Fruit fly (Drosophila melanogaster): Measurements from ENCODE around the gene CG44002.
"Not testable (repeated sequence)": the region's sequence is repeated elsewhere in the genome, so short reads cannot be mapped to it uniquely, and the experiment has no call there.

CG44002 gene

DNA sequence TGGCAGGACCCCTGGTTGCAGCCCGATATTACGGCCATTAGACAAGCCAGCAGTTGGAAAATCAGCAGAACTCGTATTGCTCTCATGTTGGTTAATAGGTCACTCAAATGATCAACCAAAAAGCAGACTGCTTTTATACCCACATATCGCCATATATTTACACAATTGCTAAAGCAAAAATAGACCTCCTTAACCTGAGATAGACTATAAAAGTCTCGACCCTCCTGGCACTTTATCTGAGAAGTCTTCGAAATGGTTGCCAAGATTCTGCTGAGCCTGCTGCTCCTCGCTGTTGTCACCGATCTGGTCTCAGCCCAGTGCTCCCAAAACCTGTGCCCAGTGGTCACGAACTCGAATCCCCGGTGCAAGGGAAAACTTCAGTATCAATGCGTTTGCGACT lies 2.8 kb upstream of the CG44002 start, which contains the start of the genes CG31698 and CG15404:
CG31698 (minus strand) TSS at position 101 of the 400 bp plus-strand sequence.
CG15404 (plus strand) TSS at position 233 of the 400 bp plus-strand sequence.
- TF ChIP-seq CG15710 (tag; optimal IDR thresholded peaks at IDR 0.05) (no peak), CG13204 (GFP tag; optimal IDR thresholded peaks at IDR 0.05) (no peak), CG14655 (GFP tag; optimal IDR thresholded peaks at IDR 0.05) (no peak), CG34367 (tag; optimal IDR thresholded peaks at IDR 0.05) (no peak), fd96Ca (GFP tag; IDR thresholded peaks at IDR 0.05) (no peak), CG8159 (tag; optimal IDR thresholded peaks at IDR 0.05) (no peak), D1 (tag; optimal IDR thresholded peaks at IDR 0.05) (no peak)

- peak; percentile 35 for TF ChIP-seq Pif1A (GFP tag; optimal IDR thresholded peaks at IDR 0.05)
- TF ChIP-seq Pif1B (GFP tag; optimal IDR thresholded peaks at IDR 0.05) = peak; percentile 52
- TF ChIP-seq CG15710 (tag; optimal IDR thresholded peaks at IDR 0.05) = no peak
- TF ChIP-seq fd96Ca (GFP tag; IDR thresholded peaks at IDR 0.05) = peak; percentile 45; the same call in 1 of the 3 replicates
- no peak for TF ChIP-seq CG9948 (tag; optimal IDR thresholded peaks at IDR 0.05)
- no peak for TF ChIP-seq Snoo (tag; optimal IDR thresholded peaks at IDR 0.05)
- TF ChIP-seq EcR (GFP tag; optimal IDR thresholded peaks at IDR 0.05) = no peak
- TF ChIP-seq CG8159 (tag; optimal IDR thresholded peaks at IDR 0.05) = peak; percentile 31
- TF ChIP-seq D1 (tag; optimal IDR thresholded peaks at IDR 0.05) = no peak
- TF ChIP-seq CG17806 (tag; optimal IDR thresholded peaks at IDR 0.05) = no peak
- peak; percentile 47; the same call in 1 of the 2 replicates for TF ChIP-seq Ets98B (GFP tag; IDR thresholded peaks at IDR 0.05)
- no peak for TF ChIP-seq CG13204 (GFP tag; optimal IDR thresholded peaks at IDR 0.05)
- TF ChIP-seq CG14655 (GFP tag; optimal IDR thresholded peaks at IDR 0.05) = no peak
- peak; percentile 40 for TF ChIP-seq gl (tag; optimal IDR thresholded peaks at IDR 0.05)
- TF ChIP-seq rn (GFP tag; IDR thresholded peaks at IDR 0.05) = no peak
- TF ChIP-seq CG12605 (GFP tag; IDR thresholded peaks at IDR 0.05) = peak; percentile 49; the same call in 1 of the 2 replicates
- TF ChIP-seq CG4496 (GFP tag; IDR thresholded peaks at IDR 0.05) = no peak; the same call in 2 of the 3 replicates
- TF ChIP-seq CG10348 (GFP tag; IDR thresholded peaks at IDR 0.05) = no peak
- TF ChIP-seq CG34367 (tag; optimal IDR thresholded peaks at IDR 0.05) = no peak
- TF ChIP-seq CG32121 (GFP tag; IDR thresholded peaks at IDR 0.05) = peak; percentile 21; the same call in 1 of the 2 replicates
- TF ChIP-seq CG8301 (tag; optimal IDR thresholded peaks at IDR 0.05) = no peak
Observed at dm6 chr2L:3172745-3173271, 1.9 kb upstream of the CG44002 start.

- no peak for TF ChIP-seq rn (GFP tag; IDR thresholded peaks at IDR 0.05)
- no peak for TF ChIP-seq CG9948 (tag; optimal IDR thresholded peaks at IDR 0.05)
- no peak for TF ChIP-seq gl (tag; optimal IDR thresholded peaks at IDR 0.05)
- no peak for TF ChIP-seq CG4496 (GFP tag; IDR thresholded peaks at IDR 0.05)
- no peak for TF ChIP-seq CG14655 (GFP tag; optimal IDR thresholded peaks at IDR 0.05)
- no peak for TF ChIP-seq fd96Ca (GFP tag; IDR thresholded peaks at IDR 0.05)
Observed at dm6 chr2L:3166710-3167109, 4.2 kb downstream of the CG44002 start.

DNA sequence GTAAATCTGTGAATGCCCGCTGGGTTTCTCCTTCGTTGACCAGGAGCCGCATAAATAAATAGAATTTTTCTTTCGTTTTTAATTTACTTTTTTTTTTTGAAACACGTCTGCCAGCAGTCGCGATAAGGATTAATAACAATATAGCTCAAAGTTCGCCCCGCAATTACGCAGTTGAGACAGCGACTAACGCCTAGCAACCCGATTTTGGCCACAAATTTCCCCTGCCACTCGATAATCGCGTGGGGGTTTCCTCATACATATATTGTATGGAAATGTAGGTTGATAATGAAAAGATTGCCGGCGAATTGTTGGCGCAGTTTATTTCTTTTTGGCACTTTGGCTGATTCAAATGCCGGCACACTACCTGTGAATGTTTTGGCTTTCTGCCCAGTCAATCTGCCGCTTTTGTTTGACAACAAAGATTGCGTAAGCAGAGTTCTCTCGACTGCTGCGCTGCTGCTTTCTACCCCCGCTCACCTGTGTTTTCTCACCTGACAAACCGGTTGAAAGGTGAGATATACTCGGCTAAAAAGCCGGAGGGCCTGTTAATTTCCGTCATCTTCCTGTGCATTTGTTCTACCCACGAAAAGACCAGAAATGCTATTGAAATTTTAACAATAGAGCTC lies 5.8 kb downstream of the CG44002 start:
- TF ChIP-seq EcR (GFP tag; optimal IDR thresholded peaks at IDR 0.05) (peak; percentile 7), CG32121 (GFP tag; IDR thresholded peaks at IDR 0.05) (0 out of 2 replicates have a peak, but pooled peaks have one; percentile 18), CG8159 (tag; optimal IDR thresholded peaks at IDR 0.05) (no peak)

DNA sequence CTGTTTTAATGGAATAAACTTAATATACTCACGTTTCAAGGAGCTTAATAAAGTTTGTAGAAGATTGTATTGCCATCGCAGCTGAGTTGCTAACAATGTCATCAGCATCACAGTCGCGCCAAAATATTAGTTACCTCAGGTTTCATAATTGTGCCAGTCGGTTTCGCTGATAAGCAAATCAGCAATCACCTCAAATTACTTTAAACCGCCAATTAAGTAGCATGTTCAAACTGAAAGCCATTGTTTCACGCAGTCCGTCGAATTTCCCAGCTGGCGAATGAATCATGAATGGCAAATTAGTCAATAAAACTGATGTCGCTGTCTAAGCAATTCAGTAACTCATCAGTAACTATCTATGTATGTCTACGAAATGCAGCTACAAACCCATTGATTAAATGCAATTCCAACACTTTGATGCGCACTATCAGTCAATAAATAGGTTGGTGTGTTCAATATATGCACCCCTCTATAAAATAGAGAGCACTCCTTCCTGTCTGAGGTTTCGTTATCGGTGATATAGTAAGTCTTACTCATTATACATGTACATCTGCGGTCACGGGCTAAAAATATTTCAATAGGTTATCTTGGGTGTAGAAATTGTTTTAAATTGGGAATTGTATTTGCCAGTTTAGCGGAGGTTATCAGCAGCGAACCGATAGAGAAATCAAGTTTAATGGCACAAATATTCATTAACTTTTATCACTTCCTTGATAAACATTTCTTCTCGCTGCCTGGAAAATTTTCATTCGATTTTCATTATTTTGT lies 6.5 kb downstream of the CG44002 start:
- TF ChIP-seq CG12605 (GFP tag; IDR thresholded peaks at IDR 0.05) (no peak), CG8301 (tag; optimal IDR thresholded peaks at IDR 0.05) (no peak), Pif1B (GFP tag; optimal IDR thresholded peaks at IDR 0.05) (no peak), CG13204 (GFP tag; optimal IDR thresholded peaks at IDR 0.05) (no peak), CG15710 (tag; optimal IDR thresholded peaks at IDR 0.05) (no peak), CG8159 (tag; optimal IDR thresholded peaks at IDR 0.05) (no peak), CG14655 (GFP tag; optimal IDR thresholded peaks at IDR 0.05) (no peak), EcR (GFP tag; optimal IDR thresholded peaks at IDR 0.05) (no peak), rn (GFP tag; IDR thresholded peaks at IDR 0.05) (no peak), CG10348 (GFP tag; IDR thresholded peaks at IDR 0.05) (no peak), fd96Ca (GFP tag; IDR thresholded peaks at IDR 0.05) (no peak)

dm6 chr2L:3163490-3163889 lies 7.4 kb downstream of the CG44002 start, which contains the start of gene Hydr2:
Gene Hydr2 (plus strand): TSS chr2L:3163645.
- TF ChIP-seq CG13204 (GFP tag; optimal IDR thresholded peaks at IDR 0.05); CG17806 (tag; optimal IDR thresholded peaks at IDR 0.05); CG12605 (GFP tag; IDR thresholded peaks at IDR 0.05): not testable (repeated sequence)

All from whole organism, pupa.